Fruit fly (Drosophila melanogaster): ENCODE data around the gene CG3437.

CG3437 gene

DNA sequence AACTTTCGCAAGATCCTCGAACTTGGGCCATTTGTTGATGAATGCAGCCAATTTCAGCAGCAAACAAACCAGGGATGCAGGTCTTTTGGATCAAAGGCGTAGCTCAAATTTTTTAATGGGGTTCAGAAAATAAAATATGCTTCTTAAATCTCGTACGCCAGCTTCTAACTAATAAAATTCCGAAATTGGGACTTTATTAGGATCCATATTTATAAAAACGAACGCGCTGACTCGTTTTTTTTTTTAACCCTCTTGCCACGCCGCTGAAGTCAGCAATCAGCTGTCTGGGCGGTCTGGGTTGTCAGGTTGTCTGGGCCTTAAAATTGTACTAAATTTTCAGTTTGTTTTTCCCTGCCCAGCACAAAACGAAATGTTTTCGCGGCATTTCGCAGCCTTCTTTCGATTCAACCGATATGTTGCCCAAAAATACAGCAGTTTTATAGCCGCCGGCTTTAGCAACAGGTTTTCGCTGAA, at the start of gene CG3437 (continued):
- TF ChIP-seq CG7372 (GFP tag; IDR thresholded peaks at IDR 0.05): peak; percentile 99
- TF ChIP-seq dysf (GFP tag; IDR thresholded peaks at IDR 0.05): peak; percentile 100
- no peak for TF ChIP-seq cad (GFP tag; optimal IDR thresholded peaks at IDR 0.05)
- TF ChIP-seq CG12769 (tag; optimal IDR thresholded peaks at IDR 0.05): peak; percentile 99
- no peak for TF ChIP-seq yki (optimal IDR thresholded peaks at IDR 0.05)
- peak; percentile 99 for TF ChIP-seq CG13894 (tag; optimal IDR thresholded peaks at IDR 0.05)
- TF ChIP-seq BtbVII (GFP tag; optimal IDR thresholded peaks at IDR 0.05): peak; percentile 98
- TF ChIP-seq CG7271 (tag; optimal IDR thresholded peaks at IDR 0.05): peak; percentile 98
- TF ChIP-seq CG10274 (GFP tag; optimal IDR thresholded peaks at IDR 0.05): peak; percentile 93
- peak; percentile 97 for TF ChIP-seq CG7357 (GFP tag; IDR thresholded peaks at IDR 0.05)
- peak; percentile 94 for TF ChIP-seq CG31388 (GFP tag; optimal IDR thresholded peaks at IDR 0.05)
- peak; percentile 99 for TF ChIP-seq Xbp1 (GFP tag; optimal IDR thresholded peaks at IDR 0.05)
- peak; percentile 90 for TF ChIP-seq wek (GFP tag; optimal IDR thresholded peaks at IDR 0.05)
- TF ChIP-seq ttk (GFP tag; IDR thresholded peaks at IDR 0.05): peak; percentile 99
- TF ChIP-seq Ets65A (GFP tag): peak; percentile 100
- peak; percentile 99 for TF ChIP-seq CG3726 (GFP tag; IDR thresholded peaks at IDR 0.05)
- TF ChIP-seq NC2α (GFP tag; optimal IDR thresholded peaks at IDR 0.05): peak; percentile 97
- TF ChIP-seq fd102C (GFP tag; optimal IDR thresholded peaks at IDR 0.05): peak; percentile 82
- peak; percentile 99 for TF ChIP-seq otp (GFP tag; IDR thresholded peaks at IDR 0.05)
- TF ChIP-seq HLH4C (GFP tag; IDR thresholded peaks at IDR 0.05; ENCODE audit: partially characterized antibody): 0 out of 3 replicates have a peak, but pooled peaks have one; percentile 40
- peak; percentile 99 for TF ChIP-seq Dad (GFP tag; optimal IDR thresholded peaks at IDR 0.05)
- peak; percentile 96 for TF ChIP-seq CG13123 (GFP tag; optimal IDR thresholded peaks at IDR 0.05)
- TF ChIP-seq Fer3 (tag; optimal IDR thresholded peaks at IDR 0.05): peak; percentile 99
- TF ChIP-seq B-H1 (GFP tag; IDR thresholded peaks at IDR 0.05): peak; percentile 99
- TF ChIP-seq gro (GFP tag; optimal IDR thresholded peaks at IDR 0.05): peak; percentile 98
- TF ChIP-seq bab2 (GFP tag; optimal IDR thresholded peaks at IDR 0.05): peak; percentile 99
- peak; percentile 91 for TF ChIP-seq CG5180 (GFP tag; optimal IDR thresholded peaks at IDR 0.05)
- peak; percentile 96 for TF ChIP-seq CG7928 (GFP tag; optimal IDR thresholded peaks at IDR 0.05)
- TF ChIP-seq nom (GFP tag; optimal IDR thresholded peaks at IDR 0.05): peak; percentile 99
- peak; percentile 93 for TF ChIP-seq twi (tag; optimal IDR thresholded peaks at IDR 0.05)
- TF ChIP-seq Camta (GFP tag; optimal IDR thresholded peaks at IDR 0.05): peak; percentile 97
- peak; percentile 98 for TF ChIP-seq tin (GFP tag; optimal IDR thresholded peaks at IDR 0.05)
- TF ChIP-seq bsh (GFP tag; optimal IDR thresholded peaks at IDR 0.05): peak; percentile 98 to 99
- peak; percentile 99 for TF ChIP-seq CG9817 (tag; optimal IDR thresholded peaks at IDR 0.05)
- peak; percentile 98 for TF ChIP-seq CG12219 (GFP tag; optimal IDR thresholded peaks at IDR 0.05)
- peak; percentile 98 for TF ChIP-seq klu (GFP tag; IDR thresholded peaks at IDR 0.05)
- TF ChIP-seq CG17385 (GFP tag; optimal IDR thresholded peaks at IDR 0.05): peak; percentile 98
- TF ChIP-seq ap (GFP tag; IDR thresholded peaks at IDR 0.05): peak; percentile 99
- TF ChIP-seq vvl (GFP tag; IDR thresholded peaks at IDR 0.05): peak; percentile 100
- TF ChIP-seq CG15479 (GFP tag; optimal IDR thresholded peaks at IDR 0.05): peak; percentile 59
- TF ChIP-seq lilli (GFP tag; optimal IDR thresholded peaks at IDR 0.05): peak; percentile 99
- TF ChIP-seq hkb (optimal IDR thresholded peaks at IDR 0.05): peak; percentile 34
- peak; percentile 99 for TF ChIP-seq hkb (GFP tag; IDR thresholded peaks at IDR 0.05)
- TF ChIP-seq dm (GFP tag; optimal IDR thresholded peaks at IDR 0.05): peak; percentile 95
- TF ChIP-seq gem (tag; optimal IDR thresholded peaks at IDR 0.05): peak; percentile 99
- no peak for TF ChIP-seq CG7963 (GFP tag; IDR thresholded peaks at IDR 0.05; ENCODE audit: partially characterized antibody)
- TF ChIP-seq CG5953 (GFP tag; IDR thresholded peaks at IDR 0.05): peak; percentile 98
- peak; percentile 99 for TF ChIP-seq ranshi (GFP tag; IDR thresholded peaks at IDR 0.05)
- peak; percentile 99 for TF ChIP-seq gt (GFP tag; IDR thresholded peaks at IDR 0.05)
- TF ChIP-seq HLH3B (GFP tag; IDR thresholded peaks at IDR 0.05): peak; percentile 99
- TF ChIP-seq HmgD (GFP tag; optimal IDR thresholded peaks at IDR 0.05): peak; percentile 97
- peak; percentile 97 for TF ChIP-seq CG5245 (GFP tag; optimal IDR thresholded peaks at IDR 0.05)
